Worm (Caenorhabditis elegans) whole organism, young adult: ENCODE data around the gene R193.1.
A peak's percentile ranks its signal among the peaks of the same experiment; 100 is the strongest.
"Not testable (repeated sequence)": the region's sequence is repeated elsewhere in the genome, so short reads cannot be mapped to it uniquely, and the experiment has no call there.

Experiments
- B0336.3 ChIP-seq: fragments of 200-800 bp; sonication (Bioruptor generic); IDR thresholded peaks from 2 replicates; pipeline ENCODE4 v1.3.6; 2022; ENCODE audit warnings: missing genetic modification characterization, missing compliant biosample characterization
- C06A6.2 ChIP-seq: fragments of 200-800 bp; sonication (Bioruptor generic); conservative IDR thresholded peaks from 2 replicates; pipeline ENCODE4 v1.3.6; 2022; ENCODE audit warnings: missing genetic modification characterization, missing compliant biosample characterization
- F57A8.1 ChIP-seq: fragments of 200-800 bp; sonication (Bioruptor generic); optimal IDR thresholded peaks from 2 replicates; lab custom pipeline; 2018; ENCODE audit warnings: mild to moderate bottlenecking, missing genetic modification characterization, moderate library complexity, missing compliant biosample characterization
- Y53F4B.3 ChIP-seq: fragments of 200-800 bp; sonication (Bioruptor generic); IDR thresholded peaks from 2 replicates; pipeline ENCODE4 v1.3.6; 2022; ENCODE audit warnings: missing genetic modification reagents, missing genetic modification characterization, missing compliant biosample characterization
- Y53G8AR.9 ChIP-seq: fragments of 200-800 bp; sonication (Bioruptor generic); conservative IDR thresholded peaks from 2 replicates; pipeline ENCODE4 v1.3.6; 2022; ENCODE audit warnings: missing genetic modification reagents, missing genetic modification characterization, missing compliant biosample characterization
- Y56A3A.18 ChIP-seq: fragments of 200-800 bp; sonication (Bioruptor generic); IDR thresholded peaks from 2 replicates; pipeline ENCODE4 v1.3.6; 2022; ENCODE audit warnings: missing genetic modification reagents, missing genetic modification characterization, missing compliant biosample characterization
- atf-7 ChIP-seq: sonication (generic microtip); optimal IDR thresholded peaks from 2 replicates; lab custom pipeline; 2017; ENCODE audit warnings: mild to moderate bottlenecking, missing genetic modification characterization, missing compliant biosample characterization
- ccch-3 ChIP-seq: fragments of 200-800 bp; sonication (Bioruptor generic); optimal IDR thresholded peaks from 2 replicates; lab custom pipeline; 2018; ENCODE audit warnings: mild to moderate bottlenecking, missing genetic modification characterization, missing compliant biosample characterization
- ceh-91 ChIP-seq: fragments of 200-800 bp; sonication (Bioruptor generic); IDR thresholded peaks from 2 replicates; pipeline ENCODE4 v1.3.6; 2022; ENCODE audit warnings: missing genetic modification reagents, missing genetic modification characterization, missing compliant biosample characterization
- dox-1 ChIP-seq: fragments of 200-800 bp; sonication (Bioruptor generic); IDR thresholded peaks from 2 replicates; pipeline ENCODE4 v1.3.6; 2022; ENCODE audit warnings: missing genetic modification reagents, missing genetic modification characterization, missing compliant biosample characterization
- dpff-1 ChIP-seq: sonication (generic microtip); optimal IDR thresholded peaks from 2 replicates; lab custom pipeline; 2017; ENCODE audit warnings: mild to moderate bottlenecking, missing genetic modification characterization, missing compliant biosample characterization
- egrh-3 ChIP-seq: fragments of 200-800 bp; sonication (Bioruptor generic); IDR thresholded peaks from 2 replicates; pipeline ENCODE4 v1.3.6; 2022; ENCODE audit warnings: missing genetic modification reagents, missing genetic modification characterization, missing compliant biosample characterization
- ets-4 ChIP-seq: fragments of 200-800 bp; sonication (Bioruptor generic); optimal IDR thresholded peaks from 2 replicates; lab custom pipeline; 2018; ENCODE audit warnings: mild to moderate bottlenecking, missing genetic modification characterization, missing compliant biosample characterization
- hlh-26 ChIP-seq: fragments of 200-800 bp; sonication (Bioruptor generic); conservative IDR thresholded peaks from 2 replicates; pipeline ENCODE4 v1.3.6; 2022; ENCODE audit warnings: missing genetic modification reagents, missing genetic modification characterization, missing compliant biosample characterization
- hsf-1 ChIP-seq: fragments of 200-800 bp; sonication (Bioruptor generic); IDR thresholded peaks from 2 replicates; pipeline ENCODE4 v1.3.6; 2022; ENCODE audit warnings: missing genetic modification reagents, missing genetic modification characterization, missing compliant biosample characterization
- let-607 ChIP-seq, 2 experiments: fragments of 200-800 bp in 1 of 2; sonication (Bioruptor generic) in 1 of 2; sonication (generic microtip) in 1 of 2; optimal IDR thresholded peaks; 2 replicates each; lab custom pipeline; 2016 to 2018; ENCODE audit warnings: mild to moderate bottlenecking in 2 of 2, missing compliant biosample characterization in 2 of 2, missing genetic modification characterization in 2 of 2, moderate library complexity in 2 of 2, missing genotype in 1 of 2
- lin-54 ChIP-seq: fragments of 200-800 bp; sonication (Bioruptor generic); optimal IDR thresholded peaks from 2 replicates; lab custom pipeline; 2018; ENCODE audit warnings: mild to moderate bottlenecking, missing genetic modification characterization, missing compliant biosample characterization
- madf-8 ChIP-seq: fragments of 200-800 bp; sonication (Bioruptor generic); conservative IDR thresholded peaks from 2 replicates; pipeline ENCODE4 v1.3.6; 2022; ENCODE audit warnings: missing genetic modification reagents, missing genetic modification characterization, missing compliant biosample characterization
- nfyb-1 ChIP-seq: fragments of 200-800 bp; sonication (Bioruptor generic); IDR thresholded peaks from 2 replicates; pipeline ENCODE4 v1.3.6; 2022; ENCODE audit warnings: missing genetic modification reagents, missing genetic modification characterization, missing compliant biosample characterization
- nhr-120 ChIP-seq: fragments of 200-800 bp; sonication (Bioruptor generic); IDR thresholded peaks from 2 replicates; pipeline ENCODE4 v1.3.6; 2022; ENCODE audit warnings: missing genetic modification characterization, missing compliant biosample characterization
- pha-4 ChIP-seq: fragments of 150-350 bp; sonication (generic microtip); optimal IDR thresholded peaks from 2 replicates; lab custom pipeline; 2014; ENCODE audit warnings: missing biosample characterization, missing genetic modification reagents, missing genetic modification characterization
- sea-2 ChIP-seq: fragments of 200-800 bp; sonication (Bioruptor generic); IDR thresholded peaks from 2 replicates; pipeline ENCODE4 v1.3.6; 2022; ENCODE audit warnings: missing genetic modification characterization, missing compliant biosample characterization
- snpc-4 ChIP-seq, 5 experiments: fragments of 150-350 bp in 1 of 5; sonication (generic microtip) in 4 of 5; optimal IDR thresholded peaks; 2 replicates each; lab custom pipeline; 2014 to 2018; ENCODE audit warnings: missing genetic modification characterization in 5 of 5, missing biosample characterization in 3 of 5, antibody characterized with exemption in 2 of 5, mild to moderate bottlenecking in 2 of 5, missing compliant biosample characterization in 2 of 5, missing genotype in 2 of 5, moderate library complexity in 2 of 5, missing genetic modification reagents in 1 of 5
- unc-62 ChIP-seq: fragments of 150-350 bp; optimal IDR thresholded peaks from 2 replicates; lab custom pipeline; 2014; ENCODE audit warnings: missing biosample characterization, missing genetic modification reagents, missing genetic modification characterization
- zfh-2 ChIP-seq: fragments of 200-800 bp; sonication (Bioruptor generic); conservative IDR thresholded peaks from 2 replicates; pipeline ENCODE4 v1.3.6; 2022; ENCODE audit warnings: missing genetic modification reagents, missing genetic modification characterization, missing compliant biosample characterization
- ztf-18 ChIP-seq: sonication (generic microtip); optimal IDR thresholded peaks from 2 replicates; lab custom pipeline; 2016; ENCODE audit warnings: missing genotype, mild to moderate bottlenecking, missing genetic modification characterization, missing compliant biosample characterization
- ztf-26 ChIP-seq: sonication (generic microtip); optimal IDR thresholded peaks from 2 replicates; lab custom pipeline; 2017; ENCODE audit warnings: missing genetic modification characterization, missing compliant biosample characterization

The R193.1 gene

DNA sequence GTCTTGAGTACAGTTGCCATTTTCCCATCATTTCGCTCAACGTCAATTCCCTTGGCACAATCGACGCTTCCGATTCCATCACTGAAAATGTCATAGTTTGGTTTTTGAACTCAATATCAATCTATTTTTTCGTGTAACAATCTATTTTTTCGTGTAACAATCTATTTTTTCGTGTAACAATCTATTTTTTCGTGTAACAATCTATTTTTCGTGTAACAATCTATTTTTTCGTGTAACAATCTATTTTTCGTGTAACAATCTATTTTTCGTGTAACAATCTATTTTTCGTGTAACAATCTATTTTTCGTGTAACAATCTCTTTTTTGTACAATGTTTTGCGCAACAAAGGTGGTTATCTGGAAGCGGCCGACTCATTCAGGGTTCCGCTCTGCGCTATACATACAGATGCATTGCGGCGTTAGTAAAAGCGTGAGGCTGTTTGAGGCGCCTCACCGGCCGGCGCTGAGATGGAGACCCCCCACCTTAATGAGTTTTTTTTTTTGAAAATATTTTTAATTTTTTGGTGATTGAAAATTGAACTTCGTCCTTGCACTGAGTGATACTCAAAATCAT lies 40.5 kb downstream of the R193.1 start:
- TF ChIP-seq snpc-4 (GFP tag; optimal IDR thresholded peaks at IDR 0.05; lab: Kevin White, UChicago) = not testable (repeated sequence)
- peak in 1 of 4 experiments; percentile 80 for TF ChIP-seq snpc-4 (tag; optimal IDR thresholded peaks at IDR 0.05; lab: Kevin White, UChicago)
- peak; percentile 91; the same call in 1 of the 2 replicates for TF ChIP-seq Y53F4B.3 (GFP tag; lab: Robert Waterston, UW)
- peak; percentile 82 for TF ChIP-seq egrh-3 (GFP tag; lab: Robert Waterston, UW)

DNA sequence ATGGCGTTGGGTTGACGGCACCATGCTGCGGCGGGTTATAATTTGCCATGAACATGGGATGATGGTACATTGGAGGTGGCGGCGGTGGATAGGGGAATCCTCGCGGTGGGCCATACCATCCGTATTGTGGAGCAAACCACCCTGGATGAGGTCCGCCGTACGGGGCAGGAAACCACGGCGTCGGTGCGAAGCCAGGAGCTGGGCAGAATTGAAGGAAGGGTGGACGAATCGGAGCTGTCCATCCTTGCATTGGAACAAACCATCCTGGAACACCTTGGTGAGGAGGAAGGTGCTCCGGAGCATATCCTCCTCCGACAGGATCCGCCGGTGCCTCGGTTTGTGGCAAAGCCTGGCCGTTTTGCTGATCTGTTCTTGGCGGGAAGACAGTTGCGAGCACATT lies 47.9 kb downstream of the R193.1 start:
- no peak for TF ChIP-seq ccch-3 (GFP tag; lab: Kevin White, UChicago)
- TF ChIP-seq ets-4 = no peak
- TF ChIP-seq sea-2 (GFP tag; lab: Robert Waterston, UW) = 0 out of 2 replicates have a peak, but pooled peaks have one; percentile 44
- no peak for TF ChIP-seq ztf-18
- no peak for TF ChIP-seq ceh-91
- 0 out of 2 replicates have a peak, but pooled peaks have one; percentile 12 for TF ChIP-seq dox-1
- 0 out of 2 replicates have a peak, but pooled peaks have one; percentile 48 for TF ChIP-seq egrh-3 (GFP tag; lab: Robert Waterston, UW)
- no peak for TF ChIP-seq unc-62
- no peak for TF ChIP-seq atf-7 (tag; lab: Kevin White, UChicago)
- peak; percentile 86 for TF ChIP-seq zfh-2 (GFP tag; lab: Robert Waterston, UW)
- no peak for TF ChIP-seq nhr-120
- no peak for TF ChIP-seq nfyb-1 (GFP tag; lab: Robert Waterston, UW)
- TF ChIP-seq F57A8.1 (GFP tag; lab: Kevin White, UChicago) = no peak
- no peak for TF ChIP-seq ztf-26 (tag; lab: Kevin White, UChicago)
- no peak for TF ChIP-seq let-607 (tag; optimal IDR thresholded peaks at IDR 0.05; lab: Kevin White, UChicago)
- TF ChIP-seq hlh-26 (GFP tag; lab: Robert Waterston, UW) = no peak
- no peak for TF ChIP-seq hsf-1 (GFP tag; lab: Robert Waterston, UW)
- TF ChIP-seq Y56A3A.18 = no peak
- no peak for TF ChIP-seq B0336.3 (GFP tag; lab: Robert Waterston, UW)
- TF ChIP-seq C06A6.2 = no peak
- no peak for TF ChIP-seq madf-8 (GFP tag; lab: Robert Waterston, UW)
- no peak for TF ChIP-seq lin-54 (GFP tag; lab: Kevin White, UChicago)
- TF ChIP-seq dpff-1 (tag; lab: Kevin White, UChicago) = no peak
- no peak for TF ChIP-seq Y53G8AR.9 (GFP tag; lab: Robert Waterston, UW)
- no peak for TF ChIP-seq pha-4
- TF ChIP-seq, all 124 proteins: peak for 4
